Worm (Caenorhabditis elegans) whole organism, mixed stage, embryonic: Measurements from ENCODE around the gene B0393.5.
A peak's percentile ranks its signal among the peaks of the same experiment; 100 is the strongest.

Experiments used
- M03D4.4 ChIP-seq: sonication (generic microtip); optimal IDR thresholded peaks from 2 replicates; lab custom pipeline; 2017; ENCODE audit warnings: mild to moderate bottlenecking, missing genetic modification characterization, missing compliant biosample characterization
- bed-3 ChIP-seq: fragments of 200-800 bp; sonication (Bioruptor generic); optimal IDR thresholded peaks from 3 replicates; lab custom pipeline; 2018; ENCODE audit warnings: mild to moderate bottlenecking, missing genetic modification characterization, moderate library complexity, missing compliant biosample characterization
- blmp-1 ChIP-seq: fragments of 150-350 bp; optimal IDR thresholded peaks from 2 replicates; lab custom pipeline; 2014; ENCODE audit warnings: missing biosample characterization, missing genetic modification characterization
- ceh-39 ChIP-seq: fragments of 150-350 bp; optimal IDR thresholded peaks from 2 replicates; lab custom pipeline; 2014; ENCODE audit warnings: missing biosample characterization, missing genetic modification characterization
- ceh-43 ChIP-seq: fragments of 200-800 bp; sonication (Bioruptor generic); optimal IDR thresholded peaks from 2 replicates; lab custom pipeline; 2018; ENCODE audit warnings: mild to moderate bottlenecking, missing genetic modification characterization, moderate library complexity, missing compliant biosample characterization
- ceh-83 ChIP-seq: fragments of 200-800 bp; sonication (Bioruptor generic); optimal IDR thresholded peaks from 2 replicates; lab custom pipeline; 2018; ENCODE audit warnings: mild to moderate bottlenecking, missing genetic modification characterization, missing compliant biosample characterization
- ces-1 ChIP-seq: fragments of 150-350 bp; optimal IDR thresholded peaks from 2 replicates; lab custom pipeline; 2014; ENCODE audit warnings: missing biosample characterization, missing genetic modification reagents, missing genetic modification characterization
- cnd-1 ChIP-seq: fragments of 200-800 bp; sonication (Bioruptor generic); optimal IDR thresholded peaks from 2 replicates; lab custom pipeline; 2018; ENCODE audit warnings: mild to moderate bottlenecking, missing genetic modification characterization, missing compliant biosample characterization
- drap-1 ChIP-seq: fragments of 200-800 bp; sonication (Bioruptor generic); optimal IDR thresholded peaks from 3 replicates; lab custom pipeline; 2018; ENCODE audit warnings: mild to moderate bottlenecking, missing genetic modification characterization, missing compliant biosample characterization
- elt-1 ChIP-seq: sonication (generic microtip); optimal IDR thresholded peaks from 2 replicates; lab custom pipeline; 2017; ENCODE audit warnings: missing genetic modification characterization, mild to moderate bottlenecking, missing compliant biosample characterization, antibody characterized with exemption, moderate library complexity, borderline replicate concordance; ENCODE audit not compliant: insufficient read depth
- elt-3 ChIP-seq: fragments of 150-350 bp; optimal IDR thresholded peaks from 2 replicates; lab custom pipeline; 2014; ENCODE audit warnings: missing biosample characterization, missing genetic modification characterization
- flh-1 ChIP-seq: fragments of 200-800 bp; sonication (Bioruptor generic); optimal IDR thresholded peaks from 2 replicates; lab custom pipeline; 2018; ENCODE audit warnings: mild to moderate bottlenecking, missing genetic modification characterization, moderate library complexity, missing compliant biosample characterization
- ham-2 ChIP-seq: fragments of 200-800 bp; sonication (Bioruptor generic); optimal IDR thresholded peaks from 2 replicates; lab custom pipeline; 2018; ENCODE audit warnings: mild to moderate bottlenecking, missing genetic modification characterization, missing compliant biosample characterization
- hlh-1 ChIP-seq: fragments of 150-350 bp; optimal IDR thresholded peaks from 2 replicates; lab custom pipeline; 2014; ENCODE audit warnings: missing biosample characterization, missing genetic modification reagents, missing genetic modification characterization
- lin-13 ChIP-seq: fragments of 150-350 bp; optimal IDR thresholded peaks from 2 replicates; lab custom pipeline; 2014; ENCODE audit warnings: missing biosample characterization, missing genetic modification characterization
- lin-32 ChIP-seq: fragments of 200-800 bp; sonication (Bioruptor generic); optimal IDR thresholded peaks from 2 replicates; lab custom pipeline; 2018; ENCODE audit warnings: mild to moderate bottlenecking, missing genetic modification characterization, missing compliant biosample characterization
- lsy-2 ChIP-seq: fragments of 150-350 bp; optimal IDR thresholded peaks from 2 replicates; lab custom pipeline; 2014; ENCODE audit warnings: missing biosample characterization, missing genetic modification characterization
- mab-5 ChIP-seq: fragments of 150-350 bp; optimal IDR thresholded peaks from 2 replicates; lab custom pipeline; 2014; ENCODE audit warnings: missing biosample characterization, missing genetic modification characterization
- mep-1 ChIP-seq: fragments of 150-350 bp; optimal IDR thresholded peaks from 2 replicates; lab custom pipeline; 2017; ENCODE audit warnings: missing biosample characterization, missing genetic modification reagents, missing genetic modification characterization, inconsistent platforms
- mls-2 ChIP-seq: sonication (generic microtip); optimal IDR thresholded peaks from 2 replicates; lab custom pipeline; 2016; ENCODE audit warnings: mild to moderate bottlenecking, missing genetic modification characterization, moderate library complexity, missing compliant biosample characterization
- nhr-12 ChIP-seq: fragments of 150-350 bp; optimal IDR thresholded peaks from 2 replicates; lab custom pipeline; 2014; ENCODE audit warnings: missing biosample characterization, missing genetic modification characterization
- nhr-2 ChIP-seq: fragments of 150-350 bp; optimal IDR thresholded peaks from 2 replicates; lab custom pipeline; 2014; ENCODE audit warnings: missing biosample characterization, missing genetic modification characterization
- nhr-237 ChIP-seq: fragments of 150-350 bp; optimal IDR thresholded peaks from 2 replicates; lab custom pipeline; 2014; ENCODE audit warnings: missing biosample characterization, missing genetic modification characterization
- nhr-28 ChIP-seq: fragments of 150-350 bp; optimal IDR thresholded peaks from 2 replicates; lab custom pipeline; 2014; ENCODE audit warnings: missing biosample characterization, missing genetic modification characterization
- nhr-76 ChIP-seq: sonication (generic microtip); optimal IDR thresholded peaks from 2 replicates; lab custom pipeline; 2017; ENCODE audit warnings: missing biosample characterization, missing genetic modification characterization
- pha-4 ChIP-seq: fragments of 150-350 bp; optimal IDR thresholded peaks from 2 replicates; lab custom pipeline; 2018; ENCODE audit warnings: missing biosample characterization, missing genetic modification reagents, missing genetic modification characterization
- sem-2 ChIP-seq: fragments of 200-800 bp; sonication (Bioruptor generic); optimal IDR thresholded peaks from 2 replicates; lab custom pipeline; 2018; ENCODE audit warnings: mild to moderate bottlenecking, missing genetic modification characterization, missing compliant biosample characterization
- snpc-4 ChIP-seq: fragments of 150-350 bp; optimal IDR thresholded peaks from 2 replicates; lab custom pipeline; 2014; ENCODE audit warnings: missing biosample characterization, missing genetic modification characterization
- sptf-1 ChIP-seq: sonication (generic microtip); optimal IDR thresholded peaks from 2 replicates; lab custom pipeline; 2017; ENCODE audit warnings: mild to moderate bottlenecking, missing genetic modification characterization, moderate library complexity, missing compliant biosample characterization
- tbx-8 ChIP-seq: fragments of 200-800 bp; sonication (Bioruptor generic); optimal IDR thresholded peaks from 2 replicates; lab custom pipeline; 2018; ENCODE audit warnings: mild to moderate bottlenecking, missing genetic modification characterization, moderate library complexity, missing compliant biosample characterization
- unc-120 ChIP-seq: sonication (generic microtip); optimal IDR thresholded peaks from 2 replicates; lab custom pipeline; 2017; ENCODE audit warnings: missing genetic modification characterization, missing compliant biosample characterization; ENCODE audit not compliant: poor library complexity, severe bottlenecking
- unc-39 ChIP-seq: fragments of 150-350 bp; optimal IDR thresholded peaks from 2 replicates; lab custom pipeline; 2014; ENCODE audit warnings: missing biosample characterization, missing genetic modification characterization
- unc-62 ChIP-seq: fragments of 150-350 bp; optimal IDR thresholded peaks from 2 replicates; lab custom pipeline; 2014; ENCODE audit warnings: missing biosample characterization, missing genetic modification reagents, missing genetic modification characterization
- zip-8 ChIP-seq: fragments of 150-350 bp; optimal IDR thresholded peaks from 2 replicates; lab custom pipeline; 2014; ENCODE audit warnings: missing biosample characterization, missing genetic modification characterization
- ztf-11 ChIP-seq: fragments of 150-350 bp; optimal IDR thresholded peaks from 2 replicates; lab custom pipeline; 2014; ENCODE audit warnings: missing biosample characterization, missing genetic modification characterization

The B0393.5 gene

ce11 chrIII:4765474-4765873, at the start of gene B0393.5:
Gene B0393.5, plus strand, starts transcription at chrIII:4765774.
- TF ChIP-seq nhr-12 (tag; lab: Kevin White, UChicago) (no peak), zip-8 (tag; lab: Kevin White, UChicago) (no peak), ham-2 (GFP tag; lab: Kevin White, UChicago) (peak; percentile 4), ces-1 (GFP tag; lab: Kevin White, UChicago) (no peak), flh-1 (no peak)

ce11 chrIII:4720620-4721227, 44.9 kb upstream of the B0393.5 start, which contains the start of gene emb-5:
Gene emb-5, minus strand, starts transcription at chrIII:4720670.
- TF ChIP-seq pha-4 (tag; lab: Kevin White, UChicago) (peak; percentile 42), lin-13 (tag; lab: Kevin White, UChicago) (peak; percentile 81), nhr-237 (peak; percentile 44), cnd-1 (tag; lab: Kevin White, UChicago) (no peak), ham-2 (GFP tag; lab: Kevin White, UChicago) (peak; percentile 16), drap-1 (GFP tag; lab: Kevin White, UChicago) (peak; percentile 12)

- TF ChIP-seq hlh-1 (peak; percentile 81), unc-120 (tag; lab: Kevin White, UChicago) (peak; percentile 69), nhr-28 (no peak), blmp-1 (tag; lab: Kevin White, UChicago) (peak; percentile 12), ceh-43 (GFP tag; lab: Kevin White, UChicago) (no peak), sptf-1 (tag; lab: Kevin White, UChicago) (peak; percentile 55), mab-5 (tag; lab: Kevin White, UChicago) (no peak), nhr-12 (tag; lab: Kevin White, UChicago) (no peak), nhr-237 (peak; percentile 67), cnd-1 (tag; lab: Kevin White, UChicago) (peak; percentile 30), zip-8 (tag; lab: Kevin White, UChicago) (no peak), unc-62 (GFP tag; lab: Kevin White, UChicago) (peak; percentile 33), ham-2 (GFP tag; lab: Kevin White, UChicago) (peak; percentile 43), flh-1 (no peak), nhr-76 (tag; lab: Kevin White, UChicago) (no peak), mls-2 (tag; lab: Kevin White, UChicago) (peak; percentile 62), lsy-2 (peak; percentile 22), unc-39 (tag; lab: Kevin White, UChicago) (no peak), sem-2 (no peak), M03D4.4 (tag; lab: Kevin White, UChicago) (no peak), pha-4 (tag; lab: Kevin White, UChicago) (no peak), ztf-11 (tag; lab: Kevin White, UChicago) (no peak), tbx-8 (no peak), lin-32 (GFP tag; lab: Kevin White, UChicago) (no peak), elt-1 (tag; lab: Kevin White, UChicago) (no peak), lin-13 (tag; lab: Kevin White, UChicago) (no peak), bed-3 (GFP tag; lab: Kevin White, UChicago) (no peak), ceh-39 (tag; lab: Kevin White, UChicago) (no peak), nhr-2 (tag; lab: Kevin White, UChicago) (no peak), ceh-83 (GFP tag; lab: Kevin White, UChicago) (no peak), snpc-4 (tag; lab: Kevin White, UChicago) (no peak), mep-1 (peak; percentile 69), ces-1 (GFP tag; lab: Kevin White, UChicago) (peak; percentile 92), elt-3 (no peak), drap-1 (GFP tag; lab: Kevin White, UChicago) (no peak)
Measured at ce11 chrIII:4721750-4722149, 43.8 kb upstream of the B0393.5 start, which contains the start of gene acy-1. Gene acy-1, plus strand, starts transcription at chrIII:4722095.
